Worm (Caenorhabditis elegans) whole organism, L3 larva: ENCODE data around the gene nmur-3.

Source experiments
- R02D3.7 ChIP-seq: fragments of 150-350 bp; optimal IDR thresholded peaks from 2 replicates; lab custom pipeline; 2014; ENCODE audit warnings: missing biosample characterization, missing genetic modification characterization
- ZK546.5 ChIP-seq: sonication (generic microtip); optimal IDR thresholded peaks from 2 replicates; lab custom pipeline; 2017; ENCODE audit warnings: missing biosample characterization, missing genetic modification characterization
- aly-2 ChIP-seq: fragments of 150-350 bp; optimal IDR thresholded peaks from 2 replicates; lab custom pipeline; 2014; ENCODE audit warnings: missing biosample characterization, missing genetic modification characterization
- ama-1 ChIP-seq: fragments of 150-350 bp; optimal IDR thresholded peaks from 2 replicates; lab custom pipeline; 2018
- ceh-16 ChIP-seq: sonication (generic microtip); optimal IDR thresholded peaks from 2 replicates; lab custom pipeline; 2017; ENCODE audit warnings: missing biosample characterization, missing genetic modification characterization
- ceh-28 ChIP-seq: fragments of 150-350 bp; optimal IDR thresholded peaks from 2 replicates; lab custom pipeline; 2014; ENCODE audit warnings: missing biosample characterization, missing genetic modification reagents, missing genetic modification characterization
- ceh-82 ChIP-seq: fragments of 150-350 bp; optimal IDR thresholded peaks from 2 replicates; lab custom pipeline; 2014; ENCODE audit warnings: missing biosample characterization, missing genetic modification characterization
- ceh-9 ChIP-seq: sonication (generic microtip); optimal IDR thresholded peaks from 2 replicates; lab custom pipeline; 2018; ENCODE audit warnings: missing biosample characterization, missing genetic modification characterization
- daf-12 ChIP-seq: fragments of 150-350 bp; optimal IDR thresholded peaks from 2 replicates; lab custom pipeline; 2014; ENCODE audit warnings: missing biosample characterization, missing genetic modification reagents, missing genetic modification characterization
- egl-5 ChIP-seq: fragments of 150-350 bp; optimal IDR thresholded peaks from 2 replicates; lab custom pipeline; 2017; ENCODE audit warnings: missing biosample characterization, missing genetic modification reagents, missing genetic modification characterization, inconsistent platforms
- elt-1 ChIP-seq: fragments of 150-350 bp; optimal IDR thresholded peaks from 2 replicates; lab custom pipeline; 2014; ENCODE audit warnings: missing biosample characterization, missing genetic modification characterization
- elt-2 ChIP-seq: sonication (generic microtip); optimal IDR thresholded peaks from 2 replicates; lab custom pipeline; 2016; ENCODE audit warnings: missing genetic modification reagents, mild to moderate bottlenecking, missing genetic modification characterization, missing compliant biosample characterization
- elt-3 ChIP-seq, 3 experiments: fragments of 150-350 bp in 1 of 3; sonication (generic microtip) in 2 of 3; optimal IDR thresholded peaks; 2 replicates in 2 of 3; 4 replicates in 1 of 3; lab custom pipeline; 2014 to 2017; ENCODE audit warnings: missing biosample characterization in 3 of 3, missing genetic modification characterization in 3 of 3
- eor-1 ChIP-seq, 2 experiments: fragments of 150-350 bp; optimal IDR thresholded peaks; 2 replicates each; lab custom pipeline; 2014 to 2018; ENCODE audit warnings: missing biosample characterization in 2 of 2, missing genetic modification characterization in 2 of 2
- fkh-10 ChIP-seq: sonication (generic microtip); optimal IDR thresholded peaks from 2 replicates; lab custom pipeline; 2017; ENCODE audit warnings: missing biosample characterization, missing genetic modification reagents, missing genetic modification characterization
- fkh-2 ChIP-seq: fragments of 150-350 bp; optimal IDR thresholded peaks from 2 replicates; lab custom pipeline; 2014; ENCODE audit warnings: missing biosample characterization, missing genetic modification reagents, missing genetic modification characterization
- hmg-11 ChIP-seq: sonication (generic microtip); optimal IDR thresholded peaks from 2 replicates; lab custom pipeline; 2016; ENCODE audit warnings: missing genetic modification characterization, missing compliant biosample characterization
- jun-1 ChIP-seq: fragments of 150-350 bp; optimal IDR thresholded peaks from 2 replicates; lab custom pipeline; 2014; ENCODE audit warnings: missing biosample characterization, missing genetic modification reagents, missing genetic modification characterization
- lin-15B ChIP-seq: fragments of 150-350 bp; optimal IDR thresholded peaks from 2 replicates; lab custom pipeline; 2014; ENCODE audit warnings: missing biosample characterization, missing genetic modification characterization
- lin-39 ChIP-seq: fragments of 150-350 bp; optimal IDR thresholded peaks from 2 replicates; lab custom pipeline; 2018; ENCODE audit warnings: missing biosample characterization, missing genetic modification reagents, missing genetic modification characterization
- lsy-12 ChIP-seq: sonication (generic microtip); optimal IDR thresholded peaks from 2 replicates; lab custom pipeline; 2016; ENCODE audit warnings: mild to moderate bottlenecking, missing genetic modification characterization, missing compliant biosample characterization
- mdl-1 ChIP-seq: fragments of 150-350 bp; optimal IDR thresholded peaks from 2 replicates; lab custom pipeline; 2014; ENCODE audit warnings: missing biosample characterization, missing genetic modification characterization
- mml-1 ChIP-seq: fragments of 150-350 bp; sonication (generic microtip); optimal IDR thresholded peaks from 3 replicates; lab custom pipeline; 2014; ENCODE audit warnings: missing biosample characterization, missing genetic modification characterization
- nfya-1 ChIP-seq: sonication (generic microtip); optimal IDR thresholded peaks from 2 replicates; lab custom pipeline; 2017; ENCODE audit warnings: missing genetic modification characterization, mild to moderate bottlenecking, missing compliant biosample characterization, antibody characterized with exemption, moderate library complexity; ENCODE audit not compliant: insufficient read depth
- nhr-12 ChIP-seq: fragments of 150-350 bp; optimal IDR thresholded peaks from 2 replicates; lab custom pipeline; 2014; ENCODE audit warnings: missing biosample characterization, missing genetic modification characterization
- nhr-23 ChIP-seq: fragments of 150-350 bp; optimal IDR thresholded peaks from 2 replicates; lab custom pipeline; 2014; ENCODE audit warnings: missing biosample characterization, missing genetic modification reagents, missing genetic modification characterization
- nhr-237 ChIP-seq: fragments of 150-350 bp; optimal IDR thresholded peaks from 2 replicates; lab custom pipeline; 2014; ENCODE audit warnings: missing biosample characterization, missing genetic modification characterization
- nhr-25 ChIP-seq: sonication (generic microtip); optimal IDR thresholded peaks from 2 replicates; lab custom pipeline; 2017; ENCODE audit warnings: missing biosample characterization, missing genetic modification characterization
- nhr-43 ChIP-seq: sonication (generic microtip); optimal IDR thresholded peaks from 2 replicates; lab custom pipeline; 2016; ENCODE audit warnings: mild to moderate bottlenecking, missing genetic modification characterization, missing compliant biosample characterization; ENCODE audit not compliant: poor library complexity, severe bottlenecking
- nhr-67 ChIP-seq: fragments of 150-350 bp; optimal IDR thresholded peaks from 2 replicates; lab custom pipeline; 2014; ENCODE audit warnings: missing biosample characterization, missing genetic modification characterization
- nhr-76 ChIP-seq: fragments of 150-350 bp; sonication (generic microtip); optimal IDR thresholded peaks from 5 replicates; lab custom pipeline; 2014; ENCODE audit warnings: missing biosample characterization, missing genetic modification characterization
- nhr-77 ChIP-seq: fragments of 150-350 bp; optimal IDR thresholded peaks from 2 replicates; lab custom pipeline; 2014; ENCODE audit warnings: missing biosample characterization, missing genetic modification characterization
- pha-4 ChIP-seq: fragments of 150-350 bp; optimal IDR thresholded peaks from 2 replicates; lab custom pipeline; 2014; ENCODE audit warnings: missing biosample characterization, missing genetic modification reagents, missing genetic modification characterization
- pqm-1 ChIP-seq: fragments of 150-350 bp; optimal IDR thresholded peaks from 2 replicates; lab custom pipeline; 2017; ENCODE audit warnings: missing biosample characterization, missing genetic modification characterization, inconsistent platforms
- sea-2 ChIP-seq: fragments of 150-350 bp; sonication (generic microtip); optimal IDR thresholded peaks from 4 replicates; lab custom pipeline; 2014; ENCODE audit warnings: missing biosample characterization, missing genetic modification reagents, missing genetic modification characterization
- skn-1 ChIP-seq: fragments of 150-350 bp; optimal IDR thresholded peaks from 2 replicates; lab custom pipeline; 2014; ENCODE audit warnings: missing biosample characterization, missing genetic modification characterization
- snpc-4 ChIP-seq: fragments of 150-350 bp; optimal IDR thresholded peaks from 2 replicates; lab custom pipeline; 2014; ENCODE audit warnings: missing biosample characterization, missing genetic modification characterization
- tbx-2 ChIP-seq: sonication (generic microtip); optimal IDR thresholded peaks from 2 replicates; lab custom pipeline; 2016; ENCODE audit warnings: mild to moderate bottlenecking, missing genetic modification characterization, missing compliant biosample characterization
- unc-39 ChIP-seq: sonication (generic microtip); optimal IDR thresholded peaks from 4 replicates; lab custom pipeline; 2017; ENCODE audit warnings: missing biosample characterization, missing genetic modification characterization
- zag-1 ChIP-seq: fragments of 150-350 bp; optimal IDR thresholded peaks from 2 replicates; lab custom pipeline; 2014; ENCODE audit warnings: missing biosample characterization, missing genetic modification characterization
- ztf-4 ChIP-seq: fragments of 150-350 bp; optimal IDR thresholded peaks from 2 replicates; lab custom pipeline; 2014; ENCODE audit warnings: missing biosample characterization, missing genetic modification characterization

The nmur-3 gene

DNA sequence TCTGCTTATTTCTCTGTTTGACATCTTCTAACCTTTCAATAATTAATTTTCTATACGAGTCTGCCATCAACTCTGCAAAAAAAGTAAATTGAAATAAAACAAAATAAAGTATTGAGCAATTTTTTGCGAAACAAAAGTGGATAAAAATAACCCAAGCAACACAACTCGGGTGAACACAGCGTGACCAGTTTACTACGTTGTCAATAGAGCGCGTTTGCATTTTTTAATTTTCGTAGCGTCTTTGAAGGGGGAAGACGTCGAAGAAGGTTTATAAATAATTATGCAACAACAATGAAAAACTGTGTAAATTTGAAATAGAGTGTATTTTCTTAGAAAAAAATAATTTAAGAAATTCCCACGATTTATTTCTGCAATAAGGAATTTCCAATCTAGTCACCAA lies 3.9 kb upstream of the nmur-3 start, which contains the start of gene atg-16.1:
atg-16.1 (minus strand) TSS at position 76 of the 400 bp plus-strand sequence.
- TF ChIP-seq fkh-2 (tag; lab: Kevin White, UChicago) (no peak), nfya-1 (tag; lab: Kevin White, UChicago) (peak; percentile 59), skn-1 (tag; lab: Kevin White, UChicago) (no peak), pqm-1 (tag; lab: Kevin White, UChicago) (peak; percentile 7), lin-39 (peak; percentile 30), nhr-23 (tag; lab: Kevin White, UChicago) (peak; percentile 35), pha-4 (peak; percentile 74), nhr-25 (tag; lab: Kevin White, UChicago) (peak; percentile 52), zag-1 (tag; lab: Kevin White, UChicago) (no peak), snpc-4 (tag; lab: Kevin White, UChicago) (peak; percentile 68), lin-15B (peak; percentile 62), hmg-11 (tag; lab: Kevin White, UChicago) (peak; percentile 27)

DNA sequence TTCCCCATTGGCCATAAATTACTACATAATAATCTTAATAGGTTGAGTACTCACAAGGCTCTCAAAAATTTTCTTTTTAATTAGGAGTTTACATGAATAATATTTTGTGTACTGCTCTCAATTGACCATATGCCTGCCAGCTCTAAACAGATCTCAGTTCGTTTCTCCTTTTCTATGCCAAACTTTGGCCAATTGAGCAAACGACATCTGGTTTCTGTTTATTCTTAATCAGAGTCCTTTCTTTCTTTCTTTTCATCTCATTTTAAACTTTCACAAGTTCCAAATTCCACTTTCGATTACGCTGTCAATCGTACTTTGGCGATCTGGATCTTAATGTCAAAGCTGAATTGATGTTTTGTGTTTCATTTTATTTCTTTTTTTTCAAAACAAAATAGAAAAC lies 2.0 kb upstream of the nmur-3 start:
- TF ChIP-seq ceh-9 (tag; lab: Kevin White, UChicago) (no peak), daf-12 (no peak), aly-2 (no peak), ceh-82 (tag; lab: Kevin White, UChicago) (no peak), ceh-28 (no peak), elt-1 (tag; lab: Kevin White, UChicago) (no peak), nhr-43 (tag; lab: Kevin White, UChicago) (no peak), mml-1 (tag; lab: Kevin White, UChicago) (no peak), nhr-12 (tag; lab: Kevin White, UChicago) (no peak), unc-39 (tag; lab: Kevin White, UChicago) (no peak), fkh-10 (GFP tag; lab: Kevin White, UChicago) (no peak), egl-5 (tag; lab: Kevin White, UChicago) (no peak), nhr-25 (tag; lab: Kevin White, UChicago) (no peak), lin-39 (no peak), ama-1 (lab: Kevin White, UChicago) (no peak), ceh-16 (tag; lab: Kevin White, UChicago) (no peak), nfya-1 (tag; lab: Kevin White, UChicago) (no peak), elt-2 (no peak)

DNA sequence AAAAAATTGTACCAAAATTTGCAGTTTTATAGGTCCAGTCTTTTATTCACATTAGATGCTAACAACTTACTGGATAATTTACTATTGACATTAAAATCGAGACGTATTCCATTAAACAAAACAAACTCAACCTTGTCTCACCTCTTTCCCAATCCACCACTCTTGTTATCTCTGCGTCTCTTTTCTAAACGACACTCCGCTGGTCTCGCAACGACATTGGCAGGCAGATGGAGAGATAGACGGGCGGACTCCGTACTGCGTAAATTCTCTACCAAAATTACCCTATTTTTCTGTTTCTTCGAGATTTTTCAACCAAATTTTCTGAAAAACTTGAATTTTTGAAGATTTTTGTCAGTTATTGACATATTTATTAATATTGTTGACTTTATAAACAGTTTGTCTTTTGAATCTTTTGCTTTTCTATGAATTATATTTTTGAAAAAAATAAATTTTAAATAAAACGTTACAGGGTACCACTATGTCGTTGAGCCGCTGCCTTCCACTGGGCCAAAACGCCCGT lies 3.0 kb downstream of the nmur-3 start, which contains the start of gene asb-2:
asb-2 (plus strand) TSS at position 470 of the 520 bp plus-strand sequence.
- peak; percentile 78 for TF ChIP-seq lin-39
- TF ChIP-seq nhr-77 (tag; lab: Kevin White, UChicago) = peak; percentile 69
- TF ChIP-seq eor-1 (tag; optimal IDR thresholded peaks at IDR 0.05; lab: Kevin White, UChicago) = no peak
- peak; percentile 93 for TF ChIP-seq nfya-1 (tag; lab: Kevin White, UChicago)
- peak; percentile 63 for TF ChIP-seq jun-1 (tag; lab: Kevin White, UChicago)
- TF ChIP-seq ZK546.5 = no peak
- no peak for TF ChIP-seq ceh-9 (tag; lab: Kevin White, UChicago)
- peak; percentile 41 for TF ChIP-seq ztf-4
- TF ChIP-seq R02D3.7 (tag; lab: Kevin White, UChicago) = peak; percentile 75
- peak; percentile 71 for TF ChIP-seq elt-2
- peak; percentile 69 for TF ChIP-seq pqm-1 (tag; lab: Kevin White, UChicago)
- peak; percentile 77 for TF ChIP-seq egl-5 (tag; lab: Kevin White, UChicago)
- TF ChIP-seq nhr-25 (tag; lab: Kevin White, UChicago) = peak; percentile 97
- no peak for TF ChIP-seq nhr-12 (tag; lab: Kevin White, UChicago)
- no peak for TF ChIP-seq nhr-67
- TF ChIP-seq nhr-43 (tag; lab: Kevin White, UChicago) = peak; percentile 67
- no peak for TF ChIP-seq nhr-237
- TF ChIP-seq tbx-2 = peak; percentile 42
- no peak for TF ChIP-seq sea-2 (GFP tag; lab: Kevin White, UChicago)
- TF ChIP-seq ceh-28 = peak; percentile 33
- TF ChIP-seq ceh-82 (tag; lab: Kevin White, UChicago) = peak; percentile 34
- TF ChIP-seq fkh-10 (GFP tag; lab: Kevin White, UChicago) = peak; percentile 2
- peak; percentile 32 for TF ChIP-seq skn-1 (tag; lab: Kevin White, UChicago)
- peak; percentile 73 for TF ChIP-seq hmg-11 (tag; lab: Kevin White, UChicago)
- TF ChIP-seq pha-4 = peak; percentile 98
- peak; percentile 40 for TF ChIP-seq lsy-12 (tag; lab: Kevin White, UChicago)
- TF ChIP-seq mdl-1 (tag; lab: Kevin White, UChicago) = no peak
- no peak for TF ChIP-seq nhr-76
- peak in 1 of 3 experiments; percentile 52 for TF ChIP-seq elt-3 (tag; optimal IDR thresholded peaks at IDR 0.05; lab: Kevin White, UChicago)
- peak; percentile 55 for TF ChIP-seq elt-1 (tag; lab: Kevin White, UChicago)
- TF ChIP-seq lin-15B = peak; percentile 95
- peak; percentile 90 for TF ChIP-seq snpc-4 (tag; lab: Kevin White, UChicago)
- TF ChIP-seq nhr-23 (tag; lab: Kevin White, UChicago) = peak; percentile 92
- peak; percentile 36 for TF ChIP-seq ama-1 (lab: Kevin White, UChicago)
